Fruit fly (Drosophila melanogaster): Measurements from ENCODE around the gene BORCS6.

DNA sequence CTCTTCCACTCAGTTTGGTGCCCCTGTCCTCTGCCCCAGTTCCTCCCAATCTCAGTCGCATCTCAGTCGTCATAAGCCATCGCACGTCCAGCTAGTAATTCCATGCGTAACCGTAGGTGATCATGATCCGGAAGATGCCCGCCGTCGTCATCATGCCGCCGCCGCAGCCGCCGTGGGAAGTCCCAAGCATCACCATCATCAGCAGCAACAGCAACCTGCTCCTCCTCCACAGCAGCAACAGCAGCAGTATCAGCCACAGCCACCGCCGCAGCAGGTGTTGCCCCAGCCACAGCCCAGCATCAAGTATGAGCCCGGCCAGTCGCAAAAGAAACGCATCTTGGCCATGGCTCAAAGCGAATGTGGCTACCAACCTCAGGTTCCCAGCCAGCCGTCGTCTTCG, 32.3 kb downstream of the BORCS6 start:
- TF ChIP-seq CG15336 (GFP tag; IDR thresholded peaks at IDR 0.05) (no peak), CG6808 (GFP tag; optimal IDR thresholded peaks at IDR 0.05) (no peak), ss (GFP tag; optimal IDR thresholded peaks at IDR 0.05) (no peak), fd85E (GFP tag; optimal IDR thresholded peaks at IDR 0.05) (no peak), vri (GFP tag; optimal IDR thresholded peaks at IDR 0.05) (no peak), CG16779 (tag; optimal IDR thresholded peaks at IDR 0.05) (no peak), Blimp-1 (GFP tag; optimal IDR thresholded peaks at IDR 0.05) (no peak)
